Worm (Caenorhabditis elegans) whole organism, mixed stage, embryonic: ENCODE data around the gene F26G1.5.
A peak's percentile ranks its signal among the peaks of the same experiment; 100 is the strongest.

Source experiments
- M03D4.4 ChIP-seq: sonication (generic microtip); optimal IDR thresholded peaks from 2 replicates; lab custom pipeline; 2017; ENCODE audit warnings: mild to moderate bottlenecking, missing genetic modification characterization, missing compliant biosample characterization
- bed-3 ChIP-seq: fragments of 200-800 bp; sonication (Bioruptor generic); optimal IDR thresholded peaks from 3 replicates; lab custom pipeline; 2018; ENCODE audit warnings: mild to moderate bottlenecking, missing genetic modification characterization, moderate library complexity, missing compliant biosample characterization
- blmp-1 ChIP-seq: fragments of 150-350 bp; optimal IDR thresholded peaks from 2 replicates; lab custom pipeline; 2014; ENCODE audit warnings: missing biosample characterization, missing genetic modification characterization
- ceh-39 ChIP-seq: fragments of 150-350 bp; optimal IDR thresholded peaks from 2 replicates; lab custom pipeline; 2014; ENCODE audit warnings: missing biosample characterization, missing genetic modification characterization
- ceh-43 ChIP-seq: fragments of 200-800 bp; sonication (Bioruptor generic); optimal IDR thresholded peaks from 2 replicates; lab custom pipeline; 2018; ENCODE audit warnings: mild to moderate bottlenecking, missing genetic modification characterization, moderate library complexity, missing compliant biosample characterization
- ceh-83 ChIP-seq: fragments of 200-800 bp; sonication (Bioruptor generic); optimal IDR thresholded peaks from 2 replicates; lab custom pipeline; 2018; ENCODE audit warnings: mild to moderate bottlenecking, missing genetic modification characterization, missing compliant biosample characterization
- ces-1 ChIP-seq: fragments of 150-350 bp; optimal IDR thresholded peaks from 2 replicates; lab custom pipeline; 2014; ENCODE audit warnings: missing biosample characterization, missing genetic modification reagents, missing genetic modification characterization
- cnd-1 ChIP-seq: fragments of 200-800 bp; sonication (Bioruptor generic); optimal IDR thresholded peaks from 2 replicates; lab custom pipeline; 2018; ENCODE audit warnings: mild to moderate bottlenecking, missing genetic modification characterization, missing compliant biosample characterization
- drap-1 ChIP-seq: fragments of 200-800 bp; sonication (Bioruptor generic); optimal IDR thresholded peaks from 3 replicates; lab custom pipeline; 2018; ENCODE audit warnings: mild to moderate bottlenecking, missing genetic modification characterization, missing compliant biosample characterization
- elt-1 ChIP-seq: sonication (generic microtip); optimal IDR thresholded peaks from 2 replicates; lab custom pipeline; 2017; ENCODE audit warnings: missing genetic modification characterization, mild to moderate bottlenecking, missing compliant biosample characterization, antibody characterized with exemption, moderate library complexity, borderline replicate concordance; ENCODE audit not compliant: insufficient read depth
- elt-3 ChIP-seq: fragments of 150-350 bp; optimal IDR thresholded peaks from 2 replicates; lab custom pipeline; 2014; ENCODE audit warnings: missing biosample characterization, missing genetic modification characterization
- flh-1 ChIP-seq: fragments of 200-800 bp; sonication (Bioruptor generic); optimal IDR thresholded peaks from 2 replicates; lab custom pipeline; 2018; ENCODE audit warnings: mild to moderate bottlenecking, missing genetic modification characterization, moderate library complexity, missing compliant biosample characterization
- ham-2 ChIP-seq: fragments of 200-800 bp; sonication (Bioruptor generic); optimal IDR thresholded peaks from 2 replicates; lab custom pipeline; 2018; ENCODE audit warnings: mild to moderate bottlenecking, missing genetic modification characterization, missing compliant biosample characterization
- hlh-1 ChIP-seq: fragments of 150-350 bp; optimal IDR thresholded peaks from 2 replicates; lab custom pipeline; 2014; ENCODE audit warnings: missing biosample characterization, missing genetic modification reagents, missing genetic modification characterization
- lin-13 ChIP-seq: fragments of 150-350 bp; optimal IDR thresholded peaks from 2 replicates; lab custom pipeline; 2014; ENCODE audit warnings: missing biosample characterization, missing genetic modification characterization
- lin-32 ChIP-seq: fragments of 200-800 bp; sonication (Bioruptor generic); optimal IDR thresholded peaks from 2 replicates; lab custom pipeline; 2018; ENCODE audit warnings: mild to moderate bottlenecking, missing genetic modification characterization, missing compliant biosample characterization
- lsy-2 ChIP-seq: fragments of 150-350 bp; optimal IDR thresholded peaks from 2 replicates; lab custom pipeline; 2014; ENCODE audit warnings: missing biosample characterization, missing genetic modification characterization
- mab-5 ChIP-seq: fragments of 150-350 bp; optimal IDR thresholded peaks from 2 replicates; lab custom pipeline; 2014; ENCODE audit warnings: missing biosample characterization, missing genetic modification characterization
- mep-1 ChIP-seq: fragments of 150-350 bp; optimal IDR thresholded peaks from 2 replicates; lab custom pipeline; 2017; ENCODE audit warnings: missing biosample characterization, missing genetic modification reagents, missing genetic modification characterization, inconsistent platforms
- mls-2 ChIP-seq: sonication (generic microtip); optimal IDR thresholded peaks from 2 replicates; lab custom pipeline; 2016; ENCODE audit warnings: mild to moderate bottlenecking, missing genetic modification characterization, moderate library complexity, missing compliant biosample characterization
- nhr-12 ChIP-seq: fragments of 150-350 bp; optimal IDR thresholded peaks from 2 replicates; lab custom pipeline; 2014; ENCODE audit warnings: missing biosample characterization, missing genetic modification characterization
- nhr-2 ChIP-seq: fragments of 150-350 bp; optimal IDR thresholded peaks from 2 replicates; lab custom pipeline; 2014; ENCODE audit warnings: missing biosample characterization, missing genetic modification characterization
- nhr-237 ChIP-seq: fragments of 150-350 bp; optimal IDR thresholded peaks from 2 replicates; lab custom pipeline; 2014; ENCODE audit warnings: missing biosample characterization, missing genetic modification characterization
- nhr-28 ChIP-seq: fragments of 150-350 bp; optimal IDR thresholded peaks from 2 replicates; lab custom pipeline; 2014; ENCODE audit warnings: missing biosample characterization, missing genetic modification characterization
- nhr-76 ChIP-seq: sonication (generic microtip); optimal IDR thresholded peaks from 2 replicates; lab custom pipeline; 2017; ENCODE audit warnings: missing biosample characterization, missing genetic modification characterization
- pha-4 ChIP-seq: fragments of 150-350 bp; optimal IDR thresholded peaks from 2 replicates; lab custom pipeline; 2018; ENCODE audit warnings: missing biosample characterization, missing genetic modification reagents, missing genetic modification characterization
- sem-2 ChIP-seq: fragments of 200-800 bp; sonication (Bioruptor generic); optimal IDR thresholded peaks from 2 replicates; lab custom pipeline; 2018; ENCODE audit warnings: mild to moderate bottlenecking, missing genetic modification characterization, missing compliant biosample characterization
- snpc-4 ChIP-seq: fragments of 150-350 bp; optimal IDR thresholded peaks from 2 replicates; lab custom pipeline; 2014; ENCODE audit warnings: missing biosample characterization, missing genetic modification characterization
- sptf-1 ChIP-seq: sonication (generic microtip); optimal IDR thresholded peaks from 2 replicates; lab custom pipeline; 2017; ENCODE audit warnings: mild to moderate bottlenecking, missing genetic modification characterization, moderate library complexity, missing compliant biosample characterization
- tbx-8 ChIP-seq: fragments of 200-800 bp; sonication (Bioruptor generic); optimal IDR thresholded peaks from 2 replicates; lab custom pipeline; 2018; ENCODE audit warnings: mild to moderate bottlenecking, missing genetic modification characterization, moderate library complexity, missing compliant biosample characterization
- unc-120 ChIP-seq: sonication (generic microtip); optimal IDR thresholded peaks from 2 replicates; lab custom pipeline; 2017; ENCODE audit warnings: missing genetic modification characterization, missing compliant biosample characterization; ENCODE audit not compliant: poor library complexity, severe bottlenecking
- unc-39 ChIP-seq: fragments of 150-350 bp; optimal IDR thresholded peaks from 2 replicates; lab custom pipeline; 2014; ENCODE audit warnings: missing biosample characterization, missing genetic modification characterization
- unc-62 ChIP-seq: fragments of 150-350 bp; optimal IDR thresholded peaks from 2 replicates; lab custom pipeline; 2014; ENCODE audit warnings: missing biosample characterization, missing genetic modification reagents, missing genetic modification characterization
- zip-8 ChIP-seq: fragments of 150-350 bp; optimal IDR thresholded peaks from 2 replicates; lab custom pipeline; 2014; ENCODE audit warnings: missing biosample characterization, missing genetic modification characterization
- ztf-11 ChIP-seq: fragments of 150-350 bp; optimal IDR thresholded peaks from 2 replicates; lab custom pipeline; 2014; ENCODE audit warnings: missing biosample characterization, missing genetic modification characterization

The F26G1.5 gene

DNA sequence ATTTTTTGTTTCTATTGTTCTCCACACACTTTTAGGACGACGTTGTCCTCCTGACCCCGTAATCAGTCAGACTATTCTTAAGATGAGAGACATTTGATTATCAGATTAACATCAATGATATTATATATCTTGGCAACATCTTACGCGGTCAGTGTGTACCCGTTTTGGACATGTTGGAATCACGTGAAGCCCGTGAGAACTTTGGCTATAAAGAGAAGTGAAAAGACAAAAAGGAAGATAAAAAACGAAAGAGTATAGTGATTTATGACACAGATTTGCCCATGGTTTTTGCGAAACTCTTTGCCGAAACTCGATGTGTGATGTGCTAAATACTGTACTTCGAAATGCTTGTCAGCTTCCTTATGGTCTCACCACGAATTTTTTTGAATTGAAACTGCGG lies 25.9 kb downstream of the F26G1.5 start:
- TF ChIP-seq sem-2, result no peak
- no peak for TF ChIP-seq ces-1 (GFP tag; lab: Kevin White, UChicago)
- peak; percentile 29 for TF ChIP-seq elt-1 (tag; lab: Kevin White, UChicago)
- no peak for TF ChIP-seq flh-1
- TF ChIP-seq lin-13 (tag; lab: Kevin White, UChicago), result no peak
- peak; percentile 25 for TF ChIP-seq elt-3
- TF ChIP-seq ceh-39 (tag; lab: Kevin White, UChicago), result no peak

DNA sequence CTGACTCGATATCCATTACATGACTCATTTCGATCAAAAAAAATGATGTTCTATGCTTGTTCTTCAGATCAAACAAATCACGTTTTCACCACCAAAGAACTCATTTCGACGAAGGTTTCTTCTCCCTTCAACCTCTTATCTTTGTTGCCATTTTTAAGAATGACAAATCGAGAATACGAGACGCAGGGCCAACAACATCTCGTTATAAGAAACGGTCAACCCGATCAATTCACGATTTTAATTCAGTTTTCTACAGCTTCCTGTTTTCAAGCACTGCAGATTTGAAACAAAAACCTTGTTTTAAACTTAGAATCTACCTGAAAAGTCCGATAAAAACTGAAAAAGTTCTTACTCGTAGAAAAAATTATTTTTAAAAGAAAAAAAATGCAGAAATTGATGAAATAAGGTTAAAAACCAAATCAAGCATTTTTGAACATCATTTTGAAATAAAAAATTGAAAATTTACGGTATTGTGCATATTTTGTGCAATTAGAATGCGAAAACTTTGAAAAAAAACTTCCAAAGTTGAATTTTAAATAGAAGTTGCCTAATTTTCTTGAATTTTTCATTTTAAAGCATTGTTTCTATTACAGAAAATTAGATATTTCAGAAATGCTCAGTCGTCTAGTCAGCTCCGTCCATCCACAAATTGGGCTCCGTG lies 29.5 kb downstream of the F26G1.5 start, which contains the start of gene acs-11:
Gene acs-11 (plus strand): TSS at position 611 of the 661 bp plus-strand sequence.
- TF ChIP-seq lsy-2 (tag; lab: Kevin White, UChicago), result no peak
- TF ChIP-seq unc-39, result no peak
- no peak for TF ChIP-seq nhr-2 (tag; lab: Kevin White, UChicago)
- TF ChIP-seq nhr-28 (tag; lab: Kevin White, UChicago), result no peak
- no peak for TF ChIP-seq M03D4.4 (tag; lab: Kevin White, UChicago)
- TF ChIP-seq hlh-1 (tag; lab: Kevin White, UChicago), result no peak
- no peak for TF ChIP-seq blmp-1 (tag; lab: Kevin White, UChicago)
- no peak for TF ChIP-seq flh-1
- TF ChIP-seq nhr-12 (tag; lab: Kevin White, UChicago), result no peak
- TF ChIP-seq ceh-39 (tag; lab: Kevin White, UChicago), result no peak
- TF ChIP-seq ham-2 (GFP tag; lab: Kevin White, UChicago), result no peak
- no peak for TF ChIP-seq sptf-1
- no peak for TF ChIP-seq nhr-76 (tag; lab: Kevin White, UChicago)
- TF ChIP-seq nhr-237 (tag; lab: Kevin White, UChicago), result no peak

DNA sequence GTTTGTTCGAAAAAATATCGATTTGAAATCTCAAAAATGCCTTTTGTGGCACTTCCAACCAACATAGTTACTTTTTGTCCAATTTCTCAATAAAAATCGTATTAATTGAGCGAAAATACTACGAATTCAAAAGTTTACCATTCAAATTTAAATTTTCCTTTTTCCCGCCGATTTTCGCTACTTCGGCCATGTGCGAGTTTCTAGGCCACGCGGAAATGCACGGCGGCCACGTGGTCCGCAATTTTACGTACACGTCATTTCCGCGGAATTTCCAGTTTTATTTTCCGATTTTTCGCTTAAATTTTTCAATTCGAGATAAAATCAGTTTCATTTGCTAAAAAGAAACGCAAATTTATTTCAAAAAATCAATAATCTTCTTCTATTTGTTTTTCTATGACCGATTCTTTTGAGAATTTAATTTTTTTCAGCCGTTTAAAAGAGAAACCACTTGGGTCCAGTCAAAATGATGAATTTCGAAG lies 31.2 kb downstream of the F26G1.5 start, which contains the start of gene eas-1:
Gene eas-1 (plus strand): TSS at position 429 of the 479 bp plus-strand sequence.
- TF ChIP-seq nhr-237 (tag; lab: Kevin White, UChicago), result peak; percentile 45
- peak; percentile 12 for TF ChIP-seq ces-1 (GFP tag; lab: Kevin White, UChicago)
- no peak for TF ChIP-seq nhr-2 (tag; lab: Kevin White, UChicago)
- TF ChIP-seq M03D4.4 (tag; lab: Kevin White, UChicago), result no peak
- TF ChIP-seq lsy-2 (tag; lab: Kevin White, UChicago), result peak; percentile 64
- peak; percentile 25 for TF ChIP-seq lin-32 (GFP tag; lab: Kevin White, UChicago)
- TF ChIP-seq bed-3 (GFP tag; lab: Kevin White, UChicago), result no peak
- no peak for TF ChIP-seq nhr-76 (tag; lab: Kevin White, UChicago)
- no peak for TF ChIP-seq snpc-4 (tag; lab: Kevin White, UChicago)
- TF ChIP-seq ceh-39 (tag; lab: Kevin White, UChicago), result no peak
- TF ChIP-seq nhr-12 (tag; lab: Kevin White, UChicago), result no peak
- no peak for TF ChIP-seq unc-62 (GFP tag; lab: Kevin White, UChicago)
- peak; percentile 46 for TF ChIP-seq pha-4 (tag; lab: Kevin White, UChicago)
- TF ChIP-seq elt-1 (tag; lab: Kevin White, UChicago), result no peak
- peak; percentile 18 for TF ChIP-seq drap-1
- no peak for TF ChIP-seq blmp-1 (tag; lab: Kevin White, UChicago)
- no peak for TF ChIP-seq ceh-43 (GFP tag; lab: Kevin White, UChicago)
- TF ChIP-seq sptf-1, result peak; percentile 43
- no peak for TF ChIP-seq ceh-83
- TF ChIP-seq zip-8 (tag; lab: Kevin White, UChicago), result no peak
- TF ChIP-seq tbx-8 (GFP tag; lab: Kevin White, UChicago), result no peak
- peak; percentile 38 for TF ChIP-seq lin-13 (tag; lab: Kevin White, UChicago)
- TF ChIP-seq ham-2 (GFP tag; lab: Kevin White, UChicago), result no peak
- no peak for TF ChIP-seq cnd-1 (tag; lab: Kevin White, UChicago)
- no peak for TF ChIP-seq flh-1
- no peak for TF ChIP-seq ztf-11 (tag; lab: Kevin White, UChicago)
- no peak for TF ChIP-seq nhr-28 (tag; lab: Kevin White, UChicago)
- peak; percentile 31 for TF ChIP-seq mls-2 (tag; lab: Kevin White, UChicago)
- peak; percentile 68 for TF ChIP-seq mep-1 (tag; lab: Kevin White, UChicago)
- no peak for TF ChIP-seq sem-2
- no peak for TF ChIP-seq hlh-1 (tag; lab: Kevin White, UChicago)
- no peak for TF ChIP-seq unc-39
- TF ChIP-seq unc-120 (tag; lab: Kevin White, UChicago), result no peak
- no peak for TF ChIP-seq elt-3
- no peak for TF ChIP-seq mab-5
